Fruit fly (Drosophila melanogaster): ENCODE measurements around the gene Cow.

Cow gene

DNA sequence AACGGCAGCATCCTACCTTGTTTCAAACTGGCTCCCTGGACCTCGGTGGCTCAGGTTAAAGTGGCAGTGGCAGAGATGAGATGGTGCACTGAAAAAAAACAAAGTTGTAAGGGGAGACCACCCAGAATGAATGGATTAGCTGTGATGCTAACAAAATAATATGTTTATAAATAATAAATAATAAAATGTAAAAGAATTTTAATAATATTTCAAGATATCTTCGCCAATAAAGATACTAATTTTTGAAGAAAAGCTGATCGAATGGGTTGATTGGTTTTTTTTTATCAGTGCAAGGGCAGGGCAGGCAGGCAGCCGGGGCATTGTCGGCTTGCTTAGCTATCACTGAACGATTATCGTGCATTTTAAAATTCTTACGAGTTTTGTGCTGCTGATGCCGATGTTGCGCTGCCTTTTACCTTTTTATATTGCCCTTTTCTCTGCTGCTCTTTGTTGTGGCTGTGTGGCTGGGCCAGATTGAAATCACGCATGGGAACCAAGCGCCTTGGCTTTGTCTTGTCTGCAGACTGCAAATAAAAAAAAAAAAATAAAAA, 36.6 kb upstream of the Cow start:
- peak; percentile 71 for TF ChIP-seq EcR (GFP tag; optimal IDR thresholded peaks at IDR 0.05)
- peak; percentile 67 for TF ChIP-seq gl (tag; optimal IDR thresholded peaks at IDR 0.05)
- peak; percentile 89 for TF ChIP-seq CG17806 (tag; optimal IDR thresholded peaks at IDR 0.05)
- TF ChIP-seq Pif1A (GFP tag; optimal IDR thresholded peaks at IDR 0.05), result peak; percentile 60
- TF ChIP-seq CG12605 (GFP tag; IDR thresholded peaks at IDR 0.05), result peak; percentile 60
- TF ChIP-seq Snoo (tag; optimal IDR thresholded peaks at IDR 0.05), result peak; percentile 86
- peak; percentile 90 for TF ChIP-seq CG15710 (tag; optimal IDR thresholded peaks at IDR 0.05)
- peak; percentile 80 for TF ChIP-seq CG34367 (tag; optimal IDR thresholded peaks at IDR 0.05)
- TF ChIP-seq CG14655 (GFP tag; optimal IDR thresholded peaks at IDR 0.05), result peak; percentile 81
- no peak for TF ChIP-seq CG32121 (GFP tag; IDR thresholded peaks at IDR 0.05)
- peak; percentile 57 for TF ChIP-seq CG4496 (GFP tag; IDR thresholded peaks at IDR 0.05)
- peak; percentile 70 for TF ChIP-seq CG13204 (GFP tag; optimal IDR thresholded peaks at IDR 0.05)
- peak; percentile 78 for TF ChIP-seq Pif1B (GFP tag; optimal IDR thresholded peaks at IDR 0.05)
- TF ChIP-seq CG8159 (tag; optimal IDR thresholded peaks at IDR 0.05), result peak; percentile 93
- peak; percentile 17; the same call in 1 of the 2 replicates for TF ChIP-seq Ets98B (GFP tag; IDR thresholded peaks at IDR 0.05)
- TF ChIP-seq CG9948 (tag; optimal IDR thresholded peaks at IDR 0.05), result peak; percentile 92
- no peak for TF ChIP-seq CG10348 (GFP tag; IDR thresholded peaks at IDR 0.05)
- peak; percentile 60 for TF ChIP-seq D1 (tag; optimal IDR thresholded peaks at IDR 0.05)
- TF ChIP-seq rn (GFP tag; IDR thresholded peaks at IDR 0.05), result no peak; the same call in 1 of the 2 replicates
- peak; percentile 63 for TF ChIP-seq CG8301 (tag; optimal IDR thresholded peaks at IDR 0.05)
- peak; percentile 27; the same call in 1 of the 3 replicates for TF ChIP-seq fd96Ca (GFP tag; IDR thresholded peaks at IDR 0.05)

- TF ChIP-seq CG13204 (GFP tag; optimal IDR thresholded peaks at IDR 0.05), result peak; percentile 46
- TF ChIP-seq CG17806 (tag; optimal IDR thresholded peaks at IDR 0.05), result peak; percentile 50
- TF ChIP-seq CG8301 (tag; optimal IDR thresholded peaks at IDR 0.05), result peak; percentile 52
- TF ChIP-seq rn (GFP tag; IDR thresholded peaks at IDR 0.05), result no peak
- TF ChIP-seq fd96Ca (GFP tag; IDR thresholded peaks at IDR 0.05), result peak; percentile 31; the same call in 1 of the 3 replicates
- TF ChIP-seq Pif1A (GFP tag; optimal IDR thresholded peaks at IDR 0.05), result peak; percentile 14
- TF ChIP-seq Snoo (tag; optimal IDR thresholded peaks at IDR 0.05), result peak; percentile 30
- TF ChIP-seq CG10348 (GFP tag; IDR thresholded peaks at IDR 0.05), result no peak
- TF ChIP-seq CG15710 (tag; optimal IDR thresholded peaks at IDR 0.05), result peak; percentile 62
- TF ChIP-seq CG32121 (GFP tag; IDR thresholded peaks at IDR 0.05), result no peak
- no peak for TF ChIP-seq CG34367 (tag; optimal IDR thresholded peaks at IDR 0.05)
- TF ChIP-seq EcR (GFP tag; optimal IDR thresholded peaks at IDR 0.05), result peak; percentile 20
- TF ChIP-seq gl (tag; optimal IDR thresholded peaks at IDR 0.05), result peak; percentile 31
- TF ChIP-seq CG9948 (tag; optimal IDR thresholded peaks at IDR 0.05), result peak; percentile 26
- no peak for TF ChIP-seq D1 (tag; optimal IDR thresholded peaks at IDR 0.05)
- peak; percentile 54 for TF ChIP-seq CG14655 (GFP tag; optimal IDR thresholded peaks at IDR 0.05)
- TF ChIP-seq Ets98B (GFP tag; IDR thresholded peaks at IDR 0.05), result no peak
- TF ChIP-seq Pif1B (GFP tag; optimal IDR thresholded peaks at IDR 0.05), result peak; percentile 35
- TF ChIP-seq CG12605 (GFP tag; IDR thresholded peaks at IDR 0.05), result no peak; the same call in 1 of the 2 replicates
- TF ChIP-seq CG8159 (tag; optimal IDR thresholded peaks at IDR 0.05), result peak; percentile 57
- TF ChIP-seq CG4496 (GFP tag; IDR thresholded peaks at IDR 0.05), result peak; percentile 46
Measured at dm6 chr3R:23148433-23148832, 35.9 kb upstream of the Cow start.

- TF ChIP-seq CG17806 (tag; optimal IDR thresholded peaks at IDR 0.05), result peak; percentile 87
- TF ChIP-seq CG10348 (GFP tag; IDR thresholded peaks at IDR 0.05), result no peak
- no peak for TF ChIP-seq CG32121 (GFP tag; IDR thresholded peaks at IDR 0.05)
- TF ChIP-seq CG12605 (GFP tag; IDR thresholded peaks at IDR 0.05), result no peak
- TF ChIP-seq CG8301 (tag; optimal IDR thresholded peaks at IDR 0.05), result peak; percentile 37
- TF ChIP-seq D1 (tag; optimal IDR thresholded peaks at IDR 0.05), result peak; percentile 27
- TF ChIP-seq Snoo (tag; optimal IDR thresholded peaks at IDR 0.05), result peak; percentile 68
- peak; percentile 49; the same call in 1 of the 3 replicates for TF ChIP-seq CG4496 (GFP tag; IDR thresholded peaks at IDR 0.05)
- no peak for TF ChIP-seq EcR (GFP tag; optimal IDR thresholded peaks at IDR 0.05)
- TF ChIP-seq gl (tag; optimal IDR thresholded peaks at IDR 0.05), result peak; percentile 70
- TF ChIP-seq CG15710 (tag; optimal IDR thresholded peaks at IDR 0.05), result peak; percentile 82
- TF ChIP-seq CG34367 (tag; optimal IDR thresholded peaks at IDR 0.05), result peak; percentile 76
- peak; percentile 45 for TF ChIP-seq Pif1A (GFP tag; optimal IDR thresholded peaks at IDR 0.05)
- TF ChIP-seq CG8159 (tag; optimal IDR thresholded peaks at IDR 0.05), result peak; percentile 80
- TF ChIP-seq CG9948 (tag; optimal IDR thresholded peaks at IDR 0.05), result peak; percentile 82
- peak; percentile 39 for TF ChIP-seq Pif1B (GFP tag; optimal IDR thresholded peaks at IDR 0.05)
- no peak for TF ChIP-seq Ets98B (GFP tag; IDR thresholded peaks at IDR 0.05)
- peak; percentile 47; the same call in 1 of the 2 replicates for TF ChIP-seq rn (GFP tag; IDR thresholded peaks at IDR 0.05)
- peak; percentile 54; the same call in 2 of the 3 replicates for TF ChIP-seq fd96Ca (GFP tag; IDR thresholded peaks at IDR 0.05)
- TF ChIP-seq CG13204 (GFP tag; optimal IDR thresholded peaks at IDR 0.05), result peak; percentile 19
- peak; percentile 52 for TF ChIP-seq CG14655 (GFP tag; optimal IDR thresholded peaks at IDR 0.05)
Measured at dm6 chr3R:23147625-23148024, 35.1 kb upstream of the Cow start.

dm6 chr3R:23147058-23147457, 34.5 kb upstream of the Cow start:
- TF ChIP-seq CG13204 (GFP tag; optimal IDR thresholded peaks at IDR 0.05) (no peak), CG8301 (tag; optimal IDR thresholded peaks at IDR 0.05) (no peak), Pif1A (GFP tag; optimal IDR thresholded peaks at IDR 0.05) (no peak), Pif1B (GFP tag; optimal IDR thresholded peaks at IDR 0.05) (no peak), CG34367 (tag; optimal IDR thresholded peaks at IDR 0.05) (no peak), D1 (tag; optimal IDR thresholded peaks at IDR 0.05) (no peak), CG32121 (GFP tag; IDR thresholded peaks at IDR 0.05) (no peak), fd96Ca (GFP tag; IDR thresholded peaks at IDR 0.05) (no peak), gl (tag; optimal IDR thresholded peaks at IDR 0.05) (no peak), CG10348 (GFP tag; IDR thresholded peaks at IDR 0.05) (no peak), CG17806 (tag; optimal IDR thresholded peaks at IDR 0.05) (no peak), Snoo (tag; optimal IDR thresholded peaks at IDR 0.05) (no peak), CG15710 (tag; optimal IDR thresholded peaks at IDR 0.05) (no peak), CG8159 (tag; optimal IDR thresholded peaks at IDR 0.05) (no peak), CG14655 (GFP tag; optimal IDR thresholded peaks at IDR 0.05) (no peak)

- TF ChIP-seq fd96Ca (GFP tag; IDR thresholded peaks at IDR 0.05) (no peak), CG34367 (tag; optimal IDR thresholded peaks at IDR 0.05) (no peak), CG12605 (GFP tag; IDR thresholded peaks at IDR 0.05) (no peak), CG32121 (GFP tag; IDR thresholded peaks at IDR 0.05) (no peak), CG14655 (GFP tag; optimal IDR thresholded peaks at IDR 0.05) (no peak), Pif1A (GFP tag; optimal IDR thresholded peaks at IDR 0.05) (no peak)
Measured at dm6 chr3R:23145681-23146080, 33.2 kb upstream of the Cow start.

Measured in whole organism, pupa.